Fruit fly (Drosophila melanogaster) S2 (cell line): ENCODE results near the gene CG34452.

ENCODE experiments used
- CG8478 ChIP-seq: fragments of >200 bp; optimal IDR thresholded peaks from 2 replicates; lab custom pipeline; 2018
- CTCF ChIP-seq, 2 experiments: fragments of >200 bp; optimal IDR thresholded peaks; 2 replicates each; lab custom pipeline; 2018

- no peak for TF ChIP-seq CG8478 (lab: Kevin White, UChicago)
- no peak for TF ChIP-seq CTCF (optimal IDR thresholded peaks at IDR 0.05; lab: Kevin White, UChicago)
These were observed 24.4 kb upstream of the CG34452 start for dm6 chr3L:15712063-15712462.
